Worm (Caenorhabditis elegans): ENCODE measurements around the gene elmd-1.

The elmd-1 gene

ce11 chrIII:3346665-3347064 is 43.1 kb upstream of the elmd-1 start:
- TF ChIP-seq lin-35 (GFP tag; optimal IDR thresholded peaks at IDR 0.05) = no peak
- TF ChIP-seq lin-13 (GFP tag; optimal IDR thresholded peaks at IDR 0.05) = no peak
- TF ChIP-seq hlh-4 (tag; optimal IDR thresholded peaks at IDR 0.05) = no peak
- no peak for TF ChIP-seq fos-1 (tag; optimal IDR thresholded peaks at IDR 0.05)
- TF ChIP-seq nhr-71 (tag; optimal IDR thresholded peaks at IDR 0.05) = no peak

- TF ChIP-seq tbx-2 (tag; optimal IDR thresholded peaks at IDR 0.05) = no peak
- no peak for TF ChIP-seq ceh-88 (GFP tag; IDR thresholded peaks at IDR 0.05)
- TF ChIP-seq unc-30 (tag; optimal IDR thresholded peaks at IDR 0.05) = no peak
- peak in 3 of 6 experiments; percentile 2 to 35 (median 9) for TF ChIP-seq elt-3 (tag; optimal IDR thresholded peaks at IDR 0.05)
- peak; percentile 56 for TF ChIP-seq lin-14 (GFP tag; optimal IDR thresholded peaks at IDR 0.05)
- TF ChIP-seq blmp-1 (tag; optimal IDR thresholded peaks at IDR 0.05) = peak; percentile 71
- no peak for TF ChIP-seq efl-3 (GFP tag; optimal IDR thresholded peaks at IDR 0.05)
- no peak for TF ChIP-seq ceh-8 (GFP tag; optimal IDR thresholded peaks at IDR 0.05)
- no peak for TF ChIP-seq unc-86 (tag; optimal IDR thresholded peaks at IDR 0.05)
- no peak for TF ChIP-seq lin-13 (GFP tag; optimal IDR thresholded peaks at IDR 0.05)
- TF ChIP-seq unc-98 (GFP tag; IDR thresholded peaks at IDR 0.05) = no peak
These were observed 40.7 kb upstream of the elmd-1 start for ce11 chrIII:3349061-3349460.

ce11 chrIII:3351091-3351490 is 38.6 kb upstream of the elmd-1 start:
- no peak for TF ChIP-seq nhr-47 (tag; optimal IDR thresholded peaks at IDR 0.05)
- no peak for TF ChIP-seq nhr-84 (tag; optimal IDR thresholded peaks at IDR 0.05)
- no peak for TF ChIP-seq ceh-8 (GFP tag; optimal IDR thresholded peaks at IDR 0.05)
- no peak for TF ChIP-seq lin-13 (GFP tag; optimal IDR thresholded peaks at IDR 0.05)
- no peak for TF ChIP-seq sup-37 (GFP tag; optimal IDR thresholded peaks at IDR 0.05)

- TF ChIP-seq nhr-71 (tag; optimal IDR thresholded peaks at IDR 0.05) (no peak), pqm-1 (tag; optimal IDR thresholded peaks at IDR 0.05) (no peak), ceh-82 (tag; optimal IDR thresholded peaks at IDR 0.05) (no peak), nhr-20 (tag; optimal IDR thresholded peaks at IDR 0.05) (peak; percentile 16), nhr-237 (tag; optimal IDR thresholded peaks at IDR 0.05) (no peak), efl-1 (optimal IDR thresholded peaks at IDR 0.05) (no peak), efl-1 (GFP tag; optimal IDR thresholded peaks at IDR 0.05 in 1 of 2) (peak in 1 of 2 experiments; percentile 21), elt-3 (tag; optimal IDR thresholded peaks at IDR 0.05) (peak in 4 of 6 experiments; percentile 8 to 62 (median 28)), unc-130 (tag; optimal IDR thresholded peaks at IDR 0.05) (no peak), egl-13 (tag; optimal IDR thresholded peaks at IDR 0.05) (no peak), ztf-11 (tag; optimal IDR thresholded peaks at IDR 0.05) (no peak), ama-1 (optimal IDR thresholded peaks at IDR 0.05) (no peak), dsc-1 (tag; optimal IDR thresholded peaks at IDR 0.05) (no peak), lin-13 (GFP tag; optimal IDR thresholded peaks at IDR 0.05) (no peak), ets-5 (GFP tag; IDR thresholded peaks at IDR 0.05) (no peak), lin-14 (GFP tag; optimal IDR thresholded peaks at IDR 0.05) (peak; percentile 74), nhr-77 (tag; optimal IDR thresholded peaks at IDR 0.05) (no peak), lin-35 (GFP tag; optimal IDR thresholded peaks at IDR 0.05) (no peak), mep-1 (tag; optimal IDR thresholded peaks at IDR 0.05) (peak; percentile 30), C16A3.4 (tag; optimal IDR thresholded peaks at IDR 0.05) (no peak), tlp-1 (tag; optimal IDR thresholded peaks at IDR 0.05) (no peak), tbx-2 (tag; optimal IDR thresholded peaks at IDR 0.05) (no peak), blmp-1 (tag; optimal IDR thresholded peaks at IDR 0.05) (peak; percentile 78), aly-2 (tag; optimal IDR thresholded peaks at IDR 0.05) (no peak), pax-3 (tag; optimal IDR thresholded peaks at IDR 0.05) (no peak), nhr-90 (tag; optimal IDR thresholded peaks at IDR 0.05; ENCODE audit: poor library complexity) (no peak), nhr-85 (tag) (peak; percentile 82), mab-9 (GFP tag; IDR thresholded peaks at IDR 0.05) (no peak), rnt-1 (tag; optimal IDR thresholded peaks at IDR 0.05) (no peak), ztf-4 (tag; optimal IDR thresholded peaks at IDR 0.05) (no peak), nhr-76 (tag; optimal IDR thresholded peaks at IDR 0.05) (no peak), isw-1 (GFP tag; IDR thresholded peaks at IDR 0.05) (no peak), grh-1 (GFP tag; IDR thresholded peaks at IDR 0.05) (no peak), snpc-4 (tag; optimal IDR thresholded peaks at IDR 0.05) (no peak), snu-23 (GFP tag; optimal IDR thresholded peaks at IDR 0.05) (peak; percentile 40), sup-37 (GFP tag; optimal IDR thresholded peaks at IDR 0.05) (no peak), sox-4 (tag; optimal IDR thresholded peaks at IDR 0.05) (no peak), fkh-10 (GFP tag; optimal IDR thresholded peaks at IDR 0.05) (no peak)
These were observed 38.0 kb upstream of the elmd-1 start for ce11 chrIII:3351672-3352071.
